Worm (Caenorhabditis elegans) whole organism, young adult: Measurements from ENCODE around the gene Y45G5AM.6.
A peak's percentile ranks its signal among the peaks of the same experiment; 100 is the strongest.

Experiments used
- D2030.7 ChIP-seq: fragments of 200-800 bp; sonication (Bioruptor generic); IDR thresholded peaks from 2 replicates; pipeline ENCODE4 v1.3.6; 2022; ENCODE audit warnings: missing genetic modification reagents, missing genetic modification characterization, missing compliant biosample characterization
- F33H1.4 ChIP-seq: fragments of 200-800 bp; sonication (Bioruptor generic); IDR thresholded peaks from 2 replicates; pipeline ENCODE4 v1.3.6; 2022; ENCODE audit warnings: missing genetic modification reagents, missing genetic modification characterization, missing compliant biosample characterization
- F39B2.1 ChIP-seq: fragments of 200-800 bp; sonication (Bioruptor generic); IDR thresholded peaks from 2 replicates; pipeline ENCODE4 v1.3.6; 2022; ENCODE audit warnings: missing genetic modification reagents, missing genetic modification characterization, missing compliant biosample characterization
- F49E8.2 ChIP-seq: sonication (generic microtip); optimal IDR thresholded peaks from 3 replicates; lab custom pipeline; 2017; ENCODE audit warnings: missing genetic modification characterization, mild to moderate bottlenecking, missing compliant biosample characterization, antibody characterized with exemption, moderate library complexity; ENCODE audit not compliant: insufficient read depth
- Y53F4B.3 ChIP-seq: fragments of 200-800 bp; sonication (Bioruptor generic); IDR thresholded peaks from 2 replicates; pipeline ENCODE4 v1.3.6; 2022; ENCODE audit warnings: missing genetic modification reagents, missing genetic modification characterization, missing compliant biosample characterization
- ama-1 ChIP-seq, 3 experiments: fragments of 150-350 bp in 1 of 3; sonication (generic microtip) in 2 of 3; optimal IDR thresholded peaks; 2 replicates each; lab custom pipeline; 2014 to 2018; ENCODE audit warnings: missing biosample characterization in 2 of 3, missing genetic modification characterization in 2 of 3, missing genetic modification reagents in 2 of 3
- aptf-3 ChIP-seq: fragments of 200-800 bp; sonication (Bioruptor generic); IDR thresholded peaks from 2 replicates; pipeline ENCODE4 v1.3.6; 2022; ENCODE audit warnings: missing genetic modification characterization, missing compliant biosample characterization
- attf-3 ChIP-seq: fragments of 200-800 bp; sonication (Bioruptor generic); conservative IDR thresholded peaks from 2 replicates; pipeline ENCODE4 v1.3.6; 2022; ENCODE audit warnings: missing genetic modification reagents, missing genetic modification characterization, missing compliant biosample characterization
- attf-5 ChIP-seq: fragments of 200-800 bp; sonication (Bioruptor generic); optimal IDR thresholded peaks from 2 replicates; lab custom pipeline; 2018; ENCODE audit warnings: mild to moderate bottlenecking, missing genetic modification characterization, missing compliant biosample characterization
- attf-6 ChIP-seq: fragments of 200-800 bp; sonication (Bioruptor generic); IDR thresholded peaks from 2 replicates; pipeline ENCODE4 v1.3.6; 2022; ENCODE audit warnings: missing genetic modification reagents, missing genetic modification characterization, missing compliant biosample characterization
- ceh-27 ChIP-seq: fragments of 200-800 bp; sonication (Bioruptor generic); optimal IDR thresholded peaks from 2 replicates; lab custom pipeline; 2018; ENCODE audit warnings: mild to moderate bottlenecking, missing genetic modification characterization, moderate library complexity, missing compliant biosample characterization
- ceh-79 ChIP-seq: sonication (generic microtip); optimal IDR thresholded peaks from 2 replicates; lab custom pipeline; 2017; ENCODE audit warnings: mild to moderate bottlenecking, missing genetic modification characterization, missing compliant biosample characterization
- ceh-91 ChIP-seq: fragments of 200-800 bp; sonication (Bioruptor generic); IDR thresholded peaks from 2 replicates; pipeline ENCODE4 v1.3.6; 2022; ENCODE audit warnings: missing genetic modification reagents, missing genetic modification characterization, missing compliant biosample characterization
- chd-7 ChIP-seq: sonication (generic microtip); optimal IDR thresholded peaks from 2 replicates; lab custom pipeline; 2016; ENCODE audit warnings: mild to moderate bottlenecking, missing genetic modification characterization, moderate library complexity, missing compliant biosample characterization
- dpl-1 ChIP-seq: fragments of 150-350 bp; optimal IDR thresholded peaks from 2 replicates; lab custom pipeline; 2014; ENCODE audit warnings: missing biosample characterization, missing genetic modification reagents, missing genetic modification characterization
- efl-1 ChIP-seq: fragments of 150-350 bp; optimal IDR thresholded peaks from 2 replicates; lab custom pipeline; 2014; ENCODE audit warnings: missing biosample characterization, missing genetic modification reagents, missing genetic modification characterization
- ekl-4 ChIP-seq: fragments of 200-800 bp; sonication (Bioruptor generic); IDR thresholded peaks from 2 replicates; pipeline ENCODE4 v1.3.6; 2022; ENCODE audit warnings: missing genetic modification reagents, missing genetic modification characterization, missing compliant biosample characterization
- gei-17 ChIP-seq: fragments of 200-800 bp; sonication (Bioruptor generic); optimal IDR thresholded peaks from 2 replicates; lab custom pipeline; 2018; ENCODE audit warnings: mild to moderate bottlenecking, missing genetic modification characterization, missing compliant biosample characterization
- him-1 ChIP-seq: sonication (generic microtip); optimal IDR thresholded peaks from 2 replicates; lab custom pipeline; 2016; ENCODE audit warnings: missing genotype, missing genetic modification reagents, missing genetic modification characterization, missing compliant biosample characterization
- hlh-26 ChIP-seq: fragments of 200-800 bp; sonication (Bioruptor generic); conservative IDR thresholded peaks from 2 replicates; pipeline ENCODE4 v1.3.6; 2022; ENCODE audit warnings: missing genetic modification reagents, missing genetic modification characterization, missing compliant biosample characterization
- hmg-1.2 ChIP-seq: fragments of 200-800 bp; sonication (Bioruptor generic); IDR thresholded peaks from 2 replicates; pipeline ENCODE4 v1.3.6; 2022; ENCODE audit warnings: missing genetic modification reagents, missing genetic modification characterization, missing compliant biosample characterization
- lir-1 ChIP-seq: fragments of 200-800 bp; sonication (Bioruptor generic); conservative IDR thresholded peaks from 2 replicates; pipeline ENCODE4 v1.3.6; 2022; ENCODE audit warnings: missing genetic modification reagents, missing genetic modification characterization, missing compliant biosample characterization
- lsl-1 ChIP-seq: fragments of 200-800 bp; sonication (Bioruptor generic); optimal IDR thresholded peaks from 2 replicates; lab custom pipeline; 2018; ENCODE audit warnings: mild to moderate bottlenecking, missing genetic modification characterization, moderate library complexity, missing compliant biosample characterization
- madf-10 ChIP-seq: sonication (generic microtip); optimal IDR thresholded peaks from 2 replicates; lab custom pipeline; 2016; ENCODE audit warnings: mild to moderate bottlenecking, missing genetic modification characterization, missing compliant biosample characterization
- mcd-1 ChIP-seq: fragments of 200-800 bp; sonication (Bioruptor generic); IDR thresholded peaks from 2 replicates; pipeline ENCODE4 v1.3.6; 2022; ENCODE audit warnings: missing genetic modification reagents, missing genetic modification characterization, missing compliant biosample characterization
- mes-4 ChIP-seq: sonication (generic microtip); optimal IDR thresholded peaks from 2 replicates; lab custom pipeline; 2016; ENCODE audit warnings: missing genotype, missing genetic modification characterization, missing compliant biosample characterization
- nhr-179 ChIP-seq: sonication (generic microtip); optimal IDR thresholded peaks from 2 replicates; lab custom pipeline; 2016; ENCODE audit warnings: mild to moderate bottlenecking, missing genetic modification characterization, missing compliant biosample characterization
- nhr-90 ChIP-seq: sonication (generic microtip); optimal IDR thresholded peaks from 2 replicates; lab custom pipeline; 2016; ENCODE audit warnings: missing genotype, mild to moderate bottlenecking, missing genetic modification characterization, missing compliant biosample characterization
- pbrm-1 ChIP-seq: fragments of 200-800 bp; sonication (Bioruptor generic); IDR thresholded peaks from 2 replicates; pipeline ENCODE4 v1.3.6; 2022; ENCODE audit warnings: missing genetic modification reagents, missing genetic modification characterization, missing compliant biosample characterization
- pha-4 ChIP-seq: fragments of 150-350 bp; sonication (generic microtip); optimal IDR thresholded peaks from 2 replicates; lab custom pipeline; 2014; ENCODE audit warnings: missing biosample characterization, missing genetic modification reagents, missing genetic modification characterization
- rec-8 ChIP-seq, 2 experiments: sonication (generic microtip); optimal IDR thresholded peaks; 2 replicates each; lab custom pipeline; 2016; ENCODE audit warnings: mild to moderate bottlenecking in 2 of 2, missing genetic modification characterization in 2 of 2, missing genetic modification reagents in 2 of 2, missing genotype in 2 of 2, missing biosample characterization in 1 of 2, missing compliant biosample characterization in 1 of 2, moderate library complexity in 1 of 2
- rpc-1 ChIP-seq, 2 experiments: fragments of 150-350 bp in 1 of 2; sonication (generic microtip) in 1 of 2; optimal IDR thresholded peaks; 2 replicates each; lab custom pipeline; 2014 to 2018; ENCODE audit warnings: missing biosample characterization in 1 of 2, missing genetic modification characterization in 1 of 2, missing genetic modification reagents in 1 of 2, missing genotype in 1 of 2
- sdz-38 ChIP-seq: sonication (generic microtip); optimal IDR thresholded peaks from 2 replicates; lab custom pipeline; 2016; ENCODE audit warnings: missing genotype, missing genetic modification characterization, missing compliant biosample characterization
- sea-2 ChIP-seq: fragments of 200-800 bp; sonication (Bioruptor generic); IDR thresholded peaks from 2 replicates; pipeline ENCODE4 v1.3.6; 2022; ENCODE audit warnings: missing genetic modification characterization, missing compliant biosample characterization
- snpc-1.1 ChIP-seq: sonication (generic microtip); optimal IDR thresholded peaks from 2 replicates; lab custom pipeline; 2017; ENCODE audit warnings: missing genetic modification characterization, mild to moderate bottlenecking, missing compliant biosample characterization, antibody characterized with exemption, moderate library complexity, missing genotype, missing genetic modification reagents; ENCODE audit not compliant: insufficient read depth
- snpc-1.3 ChIP-seq: sonication (generic microtip); optimal IDR thresholded peaks from 2 replicates; lab custom pipeline; 2017; ENCODE audit warnings: missing genetic modification characterization, mild to moderate bottlenecking, missing compliant biosample characterization, antibody characterized with exemption, moderate library complexity, missing genotype, missing genetic modification reagents; ENCODE audit not compliant: insufficient read depth
- snpc-3.4 ChIP-seq: sonication (generic microtip); optimal IDR thresholded peaks from 2 replicates; lab custom pipeline; 2017; ENCODE audit warnings: missing genetic modification characterization, mild to moderate bottlenecking, missing compliant biosample characterization, antibody characterized with exemption, moderate library complexity, missing genotype, missing genetic modification reagents
- snpc-4 ChIP-seq, 5 experiments: fragments of 150-350 bp in 1 of 5; sonication (generic microtip) in 4 of 5; optimal IDR thresholded peaks; 2 replicates each; lab custom pipeline; 2014 to 2018; ENCODE audit warnings: missing genetic modification characterization in 5 of 5, missing biosample characterization in 3 of 5, antibody characterized with exemption in 2 of 5, mild to moderate bottlenecking in 2 of 5, missing compliant biosample characterization in 2 of 5, missing genotype in 2 of 5, moderate library complexity in 2 of 5, missing genetic modification reagents in 1 of 5
- sptf-2 ChIP-seq: fragments of 200-800 bp; sonication (Bioruptor generic); optimal IDR thresholded peaks from 2 replicates; lab custom pipeline; 2018; ENCODE audit warnings: mild to moderate bottlenecking, missing genetic modification characterization, missing compliant biosample characterization
- tbx-9 ChIP-seq: sonication (generic microtip); optimal IDR thresholded peaks from 2 replicates; lab custom pipeline; 2016; ENCODE audit warnings: borderline replicate concordance, missing genetic modification characterization, inconsistent platforms, missing compliant biosample characterization
- unc-130 ChIP-seq: sonication (generic microtip); optimal IDR thresholded peaks from 2 replicates; lab custom pipeline; 2016; ENCODE audit warnings: missing genetic modification reagents, missing genetic modification characterization, missing compliant biosample characterization
- xnd-1 ChIP-seq: sonication (generic microtip); optimal IDR thresholded peaks from 2 replicates; lab custom pipeline; 2016; ENCODE audit warnings: missing genotype, missing genetic modification reagents, missing genetic modification characterization, missing compliant biosample characterization
- ztf-26 ChIP-seq: sonication (generic microtip); optimal IDR thresholded peaks from 2 replicates; lab custom pipeline; 2017; ENCODE audit warnings: missing genetic modification characterization, missing compliant biosample characterization
- ztf-3 ChIP-seq: fragments of 200-800 bp; sonication (Bioruptor generic); optimal IDR thresholded peaks from 2 replicates; lab custom pipeline; 2018; ENCODE audit warnings: mild to moderate bottlenecking, missing genetic modification characterization, missing compliant biosample characterization

Gene Y45G5AM.6

ce11 chrV:4175624-4176023, 23.5 kb upstream of the Y45G5AM.6 start, which contains the start of the genes coh-4 and pid-5 (continued):
- TF ChIP-seq lir-1 (GFP tag; lab: Robert Waterston, UW) (peak; percentile 24; the same call in 1 of the 2 replicates), attf-3 (GFP tag; lab: Robert Waterston, UW) (0 out of 2 replicates have a peak, but pooled peaks have one; percentile 14), hlh-26 (GFP tag; lab: Robert Waterston, UW) (no peak), aptf-3 (no peak), him-1 (tag; lab: Kevin White, UChicago) (peak; percentile 5), sptf-2 (no peak), nhr-90 (tag; lab: Kevin White, UChicago) (no peak), unc-130 (GFP tag; lab: Kevin White, UChicago) (peak; percentile 84), D2030.7 (GFP tag; lab: Robert Waterston, UW) (peak; percentile 95), Y53F4B.3 (GFP tag; lab: Robert Waterston, UW) (no peak), gei-17 (no peak), ekl-4 (peak; percentile 61), hmg-1.2 (GFP tag; lab: Robert Waterston, UW) (peak; percentile 44), attf-5 (GFP tag; lab: Kevin White, UChicago) (no peak), chd-7 (no peak), ztf-26 (tag; lab: Kevin White, UChicago) (no peak), nhr-179 (no peak), rec-8 (tag; optimal IDR thresholded peaks at IDR 0.05; lab: Kevin White, UChicago) (no peak), ceh-27 (GFP tag; lab: Kevin White, UChicago) (no peak), rpc-1 (optimal IDR thresholded peaks at IDR 0.05; lab: Kevin White, UChicago) (no peak), rpc-1 (tag; optimal IDR thresholded peaks at IDR 0.05; lab: Kevin White, UChicago) (no peak), tbx-9 (no peak), ama-1 (optimal IDR thresholded peaks at IDR 0.05; lab: Kevin White, UChicago) (no peak), ama-1 (GFP tag; optimal IDR thresholded peaks at IDR 0.05; lab: Kevin White, UChicago) (no peak), pbrm-1 (peak; percentile 61), ceh-91 (GFP tag; lab: Robert Waterston, UW) (peak; percentile 94), xnd-1 (tag; lab: Kevin White, UChicago) (peak; percentile 99), sdz-38 (tag; lab: Kevin White, UChicago) (no peak), pha-4 (tag; lab: Kevin White, UChicago) (no peak), ztf-3 (GFP tag; lab: Kevin White, UChicago) (no peak)

ce11 chrV:4170138-4170537, 18.0 kb upstream of the Y45G5AM.6 start, which contains the start of gene Y45G5AM.7:
Gene Y45G5AM.7 (minus strand): TSS chrV:4170238.
- no peak for TF ChIP-seq ceh-79 (tag; lab: Kevin White, UChicago)

- TF ChIP-seq D2030.7 (GFP tag; lab: Robert Waterston, UW), result peak; percentile 49
- TF ChIP-seq snpc-3.4 (tag; lab: Kevin White, UChicago), result peak; percentile 8
- TF ChIP-seq snpc-1.1 (tag; lab: Kevin White, UChicago), result no peak
- no peak for TF ChIP-seq snpc-1.3 (tag; lab: Kevin White, UChicago)
- peak; percentile 24 for TF ChIP-seq efl-1 (GFP tag; lab: Kevin White, UChicago)
- no peak for TF ChIP-seq madf-10 (tag; lab: Kevin White, UChicago)
- 0 out of 2 replicates have a peak, but pooled peaks have one; percentile 29 for TF ChIP-seq attf-6 (GFP tag; lab: Robert Waterston, UW)
- TF ChIP-seq sea-2, result no peak
- peak; percentile 20; the same call in 1 of the 2 replicates for TF ChIP-seq hmg-1.2 (GFP tag; lab: Robert Waterston, UW)
- TF ChIP-seq mcd-1 (GFP tag; lab: Robert Waterston, UW), result peak; percentile 72
- TF ChIP-seq mes-4 (tag; lab: Kevin White, UChicago), result no peak
- 0 out of 2 replicates have a peak, but pooled peaks have one; percentile 21 for TF ChIP-seq ceh-91 (GFP tag; lab: Robert Waterston, UW)
- peak; percentile 13 for TF ChIP-seq snpc-4 (GFP tag; optimal IDR thresholded peaks at IDR 0.05; lab: Kevin White, UChicago)
- no peak for TF ChIP-seq snpc-4 (tag; optimal IDR thresholded peaks at IDR 0.05; lab: Kevin White, UChicago)
- TF ChIP-seq F33H1.4 (GFP tag; lab: Robert Waterston, UW), result peak; percentile 41; the same call in 1 of the 2 replicates
- TF ChIP-seq dpl-1 (GFP tag; lab: Kevin White, UChicago), result peak; percentile 2
- peak; percentile 18 for TF ChIP-seq F49E8.2 (tag; lab: Kevin White, UChicago)
- no peak for TF ChIP-seq F39B2.1
- TF ChIP-seq lsl-1 (GFP tag; lab: Kevin White, UChicago), result peak; percentile 47
These were observed 17.6 kb upstream of the Y45G5AM.6 start for ce11 chrV:4169658-4170057.
